Fruit fly (Drosophila melanogaster) Kc167 (cell line): Measurements from ENCODE around the gene CG3638.

Experiments used
- Sin3A ChIP-seq: fragments of >200 bp; optimal IDR thresholded peaks from 2 replicates; lab custom pipeline; 2018; ENCODE audit warnings: missing external identifiers
- h ChIP-seq: fragments of >200 bp; optimal IDR thresholded peaks from 3 replicates; lab custom pipeline; 2018; ENCODE audit warnings: missing external identifiers
- insv ChIP-seq: fragments of >200 bp; optimal IDR thresholded peaks from 3 replicates; lab custom pipeline; 2018; ENCODE audit warnings: missing external identifiers
- psq ChIP-seq: fragments of >200 bp; optimal IDR thresholded peaks from 2 replicates; lab custom pipeline; 2017; ENCODE audit warnings: missing external identifiers

DNA sequence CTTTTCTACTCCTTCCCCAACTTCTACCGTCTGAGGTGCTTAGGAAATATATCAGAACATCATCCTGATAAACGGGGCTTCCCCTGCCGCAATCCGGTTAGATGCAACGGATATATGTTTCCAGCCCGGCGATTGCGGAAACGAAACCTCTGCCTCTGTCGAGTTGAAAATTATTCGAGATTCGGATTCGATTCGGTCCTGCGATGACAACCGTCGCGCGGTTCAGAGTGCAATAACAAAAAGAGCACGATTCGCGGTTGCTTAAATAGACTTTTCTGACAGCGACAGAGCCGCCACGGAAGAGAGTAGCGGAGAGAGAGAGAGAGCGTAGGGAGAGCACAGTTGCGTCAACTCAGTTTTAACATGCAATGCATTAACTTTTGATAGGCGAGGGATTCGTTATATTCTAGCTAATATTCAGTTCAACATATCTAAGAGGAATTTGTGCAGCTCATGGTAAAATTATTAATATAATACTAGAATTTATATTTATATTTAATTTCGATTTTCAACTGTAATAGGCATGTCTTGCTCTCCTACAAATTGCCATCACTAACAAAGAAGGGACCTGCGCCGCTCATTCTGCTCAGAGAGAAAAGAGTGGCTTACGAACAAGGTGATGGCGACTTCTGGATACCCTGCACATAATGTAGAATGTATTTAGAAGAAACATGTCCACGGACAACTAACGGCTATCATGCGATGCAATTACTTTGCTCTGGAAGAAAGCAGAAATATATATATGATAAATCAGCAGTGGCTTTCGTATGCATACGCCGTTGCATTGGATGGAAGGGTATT, 1.5 kb downstream of the CG3638 start:
- TF ChIP-seq psq (lab: Kevin White, UChicago) (no peak), Sin3A (lab: Kevin White, UChicago) (no peak), insv (lab: Kevin White, UChicago) (no peak), h (no peak)
